Worm (Caenorhabditis elegans) whole organism, midembryonic: ENCODE data around the gene cutl-27.

Source experiments
- T22C8.4 ChIP-seq: fragments of 200-800 bp; sonication (Bioruptor generic); IDR thresholded peaks from 2 replicates; pipeline ENCODE4 v1.3.6; 2022; ENCODE audit warnings: missing genetic modification characterization, missing compliant biosample characterization
- cog-1 ChIP-seq: sonication (generic microtip); optimal IDR thresholded peaks from 2 replicates; lab custom pipeline; 2016; ENCODE audit warnings: missing genetic modification characterization, missing compliant biosample characterization
- flt-1 ChIP-seq: fragments of 200-800 bp; sonication (Bioruptor generic); IDR thresholded peaks from 2 replicates; pipeline ENCODE4 v1.3.6; 2022; ENCODE audit warnings: missing genetic modification characterization, missing compliant biosample characterization
- klf-2 ChIP-seq: fragments of 200-800 bp; sonication (Bioruptor generic); conservative IDR thresholded peaks from 2 replicates; pipeline ENCODE4 v1.3.6; 2022; ENCODE audit warnings: missing genetic modification reagents, missing genetic modification characterization, missing compliant biosample characterization
- med-1 ChIP-seq: sonication (generic microtip); optimal IDR thresholded peaks from 2 replicates; lab custom pipeline; 2017; ENCODE audit warnings: missing genetic modification characterization, mild to moderate bottlenecking, missing compliant biosample characterization, antibody characterized with exemption, missing genetic modification reagents; ENCODE audit not compliant: insufficient read depth
- ref-1 ChIP-seq: fragments of 200-800 bp; sonication (Bioruptor generic); conservative IDR thresholded peaks from 2 replicates; pipeline ENCODE4 v1.3.6; 2022; ENCODE audit warnings: missing genetic modification reagents, missing genetic modification characterization, missing compliant biosample characterization
- tab-1 ChIP-seq: fragments of 200-800 bp; sonication (Bioruptor generic); IDR thresholded peaks from 2 replicates; pipeline ENCODE4 v1.3.6; 2022; ENCODE audit warnings: missing genetic modification characterization, missing compliant biosample characterization
- ztf-23 ChIP-seq: fragments of 200-800 bp; sonication (Bioruptor generic); IDR thresholded peaks from 2 replicates; pipeline ENCODE4 v1.3.6; 2022; ENCODE audit warnings: missing genetic modification reagents, missing genetic modification characterization, missing compliant biosample characterization
- ztf-29 ChIP-seq: fragments of 200-800 bp; sonication (Bioruptor generic); IDR thresholded peaks from 2 replicates; pipeline ENCODE4 v1.3.6; 2022; ENCODE audit warnings: missing genetic modification reagents, missing genetic modification characterization, missing compliant biosample characterization

cutl-27 gene

ce11 chrIV:11878249-11878648, at the start of gene cutl-27:
Gene cutl-27, plus strand, starts transcription at chrIV:11878549.
- TF ChIP-seq ztf-23 (GFP tag; lab: Robert Waterston, UW) (no peak), cog-1 (tag; lab: Kevin White, UChicago) (no peak), tab-1 (GFP tag; lab: Robert Waterston, UW) (no peak), ref-1 (GFP tag; lab: Robert Waterston, UW) (no peak), ztf-29 (GFP tag; lab: Robert Waterston, UW) (no peak), med-1 (GFP tag; lab: Kevin White, UChicago) (no peak), T22C8.4 (GFP tag; lab: Robert Waterston, UW) (no peak), flt-1 (GFP tag; lab: Robert Waterston, UW) (no peak), klf-2 (no peak)

ce11 chrIV:11833456-11833855, 44.9 kb upstream of the cutl-27 start, which contains the start of gene M117.4:
Gene M117.4, minus strand, starts transcription at chrIV:11833556.
- TF ChIP-seq cog-1 (tag; lab: Kevin White, UChicago) (no peak), flt-1 (GFP tag; lab: Robert Waterston, UW) (no peak), ztf-23 (GFP tag; lab: Robert Waterston, UW) (no peak), klf-2 (no peak), ztf-29 (GFP tag; lab: Robert Waterston, UW) (no peak), tab-1 (GFP tag; lab: Robert Waterston, UW) (no peak), T22C8.4 (GFP tag; lab: Robert Waterston, UW) (no peak), ref-1 (GFP tag; lab: Robert Waterston, UW) (no peak), med-1 (GFP tag; lab: Kevin White, UChicago) (no peak)

- TF ChIP-seq cog-1 (tag; lab: Kevin White, UChicago) (no peak), flt-1 (GFP tag; lab: Robert Waterston, UW) (no peak), tab-1 (GFP tag; lab: Robert Waterston, UW) (no peak), klf-2 (no peak), T22C8.4 (GFP tag; lab: Robert Waterston, UW) (no peak), med-1 (GFP tag; lab: Kevin White, UChicago) (no peak), ztf-23 (GFP tag; lab: Robert Waterston, UW) (no peak), ztf-29 (GFP tag; lab: Robert Waterston, UW) (no peak), ref-1 (GFP tag; lab: Robert Waterston, UW) (no peak)
Measured at ce11 chrIV:11838657-11839056, 39.7 kb upstream of the cutl-27 start, which contains the start of gene fbxb-3. Gene fbxb-3, plus strand, starts transcription at chrIV:11838957.

ce11 chrIV:11842121-11842520, 36.2 kb upstream of the cutl-27 start, which contains the start of gene F38H4.3:
Gene F38H4.3, plus strand, starts transcription at chrIV:11842421.
- no peak for TF ChIP-seq ztf-29 (GFP tag; lab: Robert Waterston, UW)
- no peak for TF ChIP-seq flt-1 (GFP tag; lab: Robert Waterston, UW)
- no peak for TF ChIP-seq T22C8.4 (GFP tag; lab: Robert Waterston, UW)
- no peak for TF ChIP-seq ref-1 (GFP tag; lab: Robert Waterston, UW)
- TF ChIP-seq tab-1 (GFP tag; lab: Robert Waterston, UW) = no peak
- TF ChIP-seq ztf-23 (GFP tag; lab: Robert Waterston, UW) = no peak
- TF ChIP-seq med-1 (GFP tag; lab: Kevin White, UChicago) = no peak
- no peak for TF ChIP-seq klf-2

ce11 chrIV:11847771-11848312, 30.5 kb upstream of the cutl-27 start, which contains the start of the genes F38H4.6 and F38H4.4:
Gene F38H4.6, minus strand, starts transcription at chrIV:11847871.
Gene F38H4.4, plus strand, starts transcription at chrIV:11848262.
- TF ChIP-seq flt-1 (GFP tag; lab: Robert Waterston, UW) (no peak), klf-2 (no peak), tab-1 (GFP tag; lab: Robert Waterston, UW) (no peak), ztf-29 (GFP tag; lab: Robert Waterston, UW) (no peak), ref-1 (GFP tag; lab: Robert Waterston, UW) (no peak), med-1 (GFP tag; lab: Kevin White, UChicago) (no peak), ztf-23 (GFP tag; lab: Robert Waterston, UW) (no peak), cog-1 (tag; lab: Kevin White, UChicago) (no peak), T22C8.4 (GFP tag; lab: Robert Waterston, UW) (no peak)

- TF ChIP-seq ref-1 (GFP tag; lab: Robert Waterston, UW) (no peak), flt-1 (GFP tag; lab: Robert Waterston, UW) (no peak), ztf-23 (GFP tag; lab: Robert Waterston, UW) (no peak), cog-1 (tag; lab: Kevin White, UChicago) (no peak), klf-2 (no peak), T22C8.4 (GFP tag; lab: Robert Waterston, UW) (no peak), med-1 (GFP tag; lab: Kevin White, UChicago) (no peak), tab-1 (GFP tag; lab: Robert Waterston, UW) (no peak), ztf-29 (GFP tag; lab: Robert Waterston, UW) (no peak)
Measured at ce11 chrIV:11851882-11852281, 26.5 kb upstream of the cutl-27 start, which contains the start of gene F38H4.5. Gene F38H4.5, plus strand, starts transcription at chrIV:11852182.

ce11 chrIV:11854777-11855176, 23.6 kb upstream of the cutl-27 start, which contains the start of gene tag-30:
Gene tag-30, minus strand, starts transcription at chrIV:11855159.
- no peak for TF ChIP-seq ztf-23 (GFP tag; lab: Robert Waterston, UW)
- TF ChIP-seq med-1 (GFP tag; lab: Kevin White, UChicago) = no peak
- TF ChIP-seq T22C8.4 (GFP tag; lab: Robert Waterston, UW) = no peak
- no peak for TF ChIP-seq klf-2
- no peak for TF ChIP-seq ztf-29 (GFP tag; lab: Robert Waterston, UW)
- no peak for TF ChIP-seq ref-1 (GFP tag; lab: Robert Waterston, UW)
- TF ChIP-seq flt-1 (GFP tag; lab: Robert Waterston, UW) = no peak

ce11 chrIV:11855424-11855823, 22.9 kb upstream of the cutl-27 start:
- TF ChIP-seq klf-2 = no peak
- no peak for TF ChIP-seq flt-1 (GFP tag; lab: Robert Waterston, UW)
- TF ChIP-seq ref-1 (GFP tag; lab: Robert Waterston, UW) = no peak
- no peak for TF ChIP-seq tab-1 (GFP tag; lab: Robert Waterston, UW)
- TF ChIP-seq med-1 (GFP tag; lab: Kevin White, UChicago) = no peak
- no peak for TF ChIP-seq ztf-23 (GFP tag; lab: Robert Waterston, UW)
